Fruit fly (Drosophila melanogaster): ENCODE data around the gene Exo84.

The Exo84 gene

dm6 chr3R:26004377-26005000 is 47.6 kb downstream of the Exo84 start:
- TF ChIP-seq Hnf4 (GFP tag; optimal IDR thresholded peaks at IDR 0.05) (no peak), Rel (GFP tag; optimal IDR thresholded peaks at IDR 0.05) (no peak), Rel (tag; optimal IDR thresholded peaks at IDR 0.05) (no peak), usp (GFP tag; optimal IDR thresholded peaks at IDR 0.05) (no peak), Mio (GFP tag; optimal IDR thresholded peaks at IDR 0.05) (no peak), Sp1 (GFP tag; optimal IDR thresholded peaks at IDR 0.05) (no peak), fru (GFP tag; optimal IDR thresholded peaks at IDR 0.05) (no peak), Jra (GFP tag; optimal IDR thresholded peaks at IDR 0.05) (no peak), N (GFP tag; optimal IDR thresholded peaks at IDR 0.05) (no peak)

DNA sequence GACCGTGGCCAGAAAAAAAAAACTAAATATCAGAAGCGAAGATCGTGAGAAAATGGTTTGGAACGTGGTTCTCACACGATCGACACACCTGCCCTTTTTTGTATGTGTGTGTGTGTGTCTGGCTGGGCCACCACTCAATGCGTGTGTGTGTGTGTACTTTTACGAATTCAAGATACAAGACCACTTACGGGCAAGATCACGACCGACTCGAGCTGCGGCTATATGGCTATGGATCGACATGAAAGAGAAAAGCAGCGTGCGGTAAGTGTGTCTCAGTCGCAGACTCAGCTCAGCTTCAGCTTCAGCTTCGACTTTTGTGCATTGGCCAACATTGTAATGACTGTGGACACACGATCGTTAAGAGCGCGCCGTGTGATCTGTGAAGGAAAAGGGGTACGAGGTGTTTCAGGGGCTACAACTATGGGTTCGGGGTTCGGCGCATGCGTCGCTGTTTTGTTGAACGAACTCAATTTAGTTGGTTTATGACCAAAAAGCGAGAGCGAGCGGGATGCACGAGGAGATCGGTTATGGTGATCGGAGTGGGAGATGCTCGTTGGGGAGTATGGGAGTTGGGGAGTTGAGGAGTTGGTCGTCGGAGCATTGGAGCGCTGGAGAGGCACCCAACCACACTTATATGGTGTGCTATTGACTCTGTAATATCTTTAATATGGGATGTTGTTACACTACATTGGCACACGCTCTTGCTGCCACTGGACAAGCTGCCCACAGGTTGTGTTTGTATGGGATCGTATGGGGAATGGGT is 49.3 kb downstream of the Exo84 start:
- peak; percentile 60 for TF ChIP-seq h (GFP tag; optimal IDR thresholded peaks at IDR 0.05)
- peak; percentile 1 for TF ChIP-seq Sp1 (GFP tag; optimal IDR thresholded peaks at IDR 0.05)
- TF ChIP-seq jim (GFP tag; optimal IDR thresholded peaks at IDR 0.05), result peak; percentile 49
- peak; percentile 71 for TF ChIP-seq brk (GFP tag; optimal IDR thresholded peaks at IDR 0.05)
- TF ChIP-seq CrebA (GFP tag; optimal IDR thresholded peaks at IDR 0.05; ENCODE audit: borderline replicate concordance), result no peak
- peak; percentile 70 for TF ChIP-seq Hr83 (GFP tag; optimal IDR thresholded peaks at IDR 0.05; ENCODE audit: poor library complexity, severe bottlenecking)
- TF ChIP-seq psq (GFP tag; optimal IDR thresholded peaks at IDR 0.05), result peak; percentile 51
- TF ChIP-seq foxo (GFP tag; optimal IDR thresholded peaks at IDR 0.05), result no peak
- no peak for TF ChIP-seq Hnf4 (GFP tag; optimal IDR thresholded peaks at IDR 0.05)
- TF ChIP-seq CG32264 (GFP tag; optimal IDR thresholded peaks at IDR 0.05), result no peak
- TF ChIP-seq N (GFP tag; optimal IDR thresholded peaks at IDR 0.05), result no peak
- TF ChIP-seq Dif (GFP tag; optimal IDR thresholded peaks at IDR 0.05; ENCODE audit: partially characterized antibody), result peak; percentile 28
- peak; percentile 35 for TF ChIP-seq fru (GFP tag; optimal IDR thresholded peaks at IDR 0.05)

DNA sequence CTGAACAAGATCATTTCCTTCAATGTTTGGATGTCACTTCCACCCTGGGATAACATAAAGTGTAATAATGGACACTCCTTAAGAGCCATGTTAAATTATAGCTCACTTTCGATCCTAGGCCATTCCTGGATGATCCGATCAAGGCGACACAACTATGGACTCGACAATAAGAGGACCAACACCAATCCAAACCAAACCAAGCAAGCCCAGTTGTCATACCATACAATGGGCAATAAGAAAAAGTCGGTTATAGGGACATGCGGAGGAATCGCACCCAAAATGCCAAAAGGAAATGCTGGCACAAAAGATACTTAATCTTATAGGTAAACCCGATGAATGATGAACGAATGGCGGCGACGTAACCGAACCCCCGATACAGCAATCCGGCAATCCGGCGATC is 50.0 kb downstream of the Exo84 start:
- TF ChIP-seq Vsx2 (GFP tag; optimal IDR thresholded peaks at IDR 0.05; ENCODE audit: partially characterized antibody) (no peak), Hnf4 (GFP tag; optimal IDR thresholded peaks at IDR 0.05) (no peak), sage (GFP tag; optimal IDR thresholded peaks at IDR 0.05) (no peak), foxo (GFP tag; optimal IDR thresholded peaks at IDR 0.05) (no peak), jim (GFP tag; optimal IDR thresholded peaks at IDR 0.05) (no peak), dl (GFP tag; optimal IDR thresholded peaks at IDR 0.05; ENCODE audit: insufficient read depth in 1 of 2, partially characterized antibody in 2 of 2) (no peak), dsf (GFP tag; optimal IDR thresholded peaks at IDR 0.05; ENCODE audit: borderline replicate concordance) (no peak), psq (GFP tag; optimal IDR thresholded peaks at IDR 0.05) (no peak)

DNA sequence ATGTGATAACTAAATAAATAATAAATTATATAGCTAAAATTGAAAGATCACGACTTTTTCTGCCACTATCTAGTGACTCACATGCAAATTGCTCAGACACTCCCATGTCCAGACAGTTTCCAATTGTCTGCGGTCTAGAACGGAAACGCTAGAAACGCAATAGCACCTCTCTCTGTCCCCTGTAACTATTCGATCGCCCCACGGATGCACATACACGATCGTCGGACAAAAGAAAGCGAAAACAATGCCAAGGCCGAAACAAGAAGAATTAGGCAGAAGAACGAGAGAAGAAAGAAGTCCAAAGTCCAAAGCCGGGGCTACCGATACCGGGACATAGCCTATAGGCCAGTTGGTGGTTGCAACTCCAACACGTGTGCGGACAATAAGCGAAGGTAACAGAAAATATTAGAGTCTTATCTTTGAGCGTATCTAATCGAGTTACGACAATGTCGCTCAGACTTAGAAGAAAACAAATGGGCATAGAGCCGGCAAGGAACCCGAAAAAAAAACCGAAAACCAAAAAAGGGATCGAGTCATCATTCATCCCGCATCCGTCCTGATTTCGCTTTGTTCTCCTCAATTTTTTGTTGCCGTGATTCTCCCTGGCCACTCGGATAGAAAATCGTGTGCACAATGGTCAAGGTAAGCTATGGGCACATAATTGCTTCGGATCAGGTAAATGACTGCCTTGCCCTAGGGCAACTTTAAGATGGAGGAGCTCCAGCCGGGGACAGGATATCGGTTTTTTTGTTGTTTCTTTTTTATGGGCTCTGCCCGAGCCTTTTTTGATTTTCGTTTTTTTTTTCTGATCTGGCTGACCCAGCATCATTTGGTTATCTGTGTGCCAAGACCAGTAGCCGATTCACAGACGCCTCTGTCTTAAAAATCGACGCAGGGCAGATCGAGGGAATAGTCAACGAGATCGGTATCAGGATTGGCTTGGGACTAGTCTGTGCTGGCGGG is 51.1 kb downstream of the Exo84 start:
- TF ChIP-seq Dif (GFP tag; optimal IDR thresholded peaks at IDR 0.05; ENCODE audit: partially characterized antibody) (no peak), br (GFP tag; optimal IDR thresholded peaks at IDR 0.05) (no peak), CrebA (GFP tag; optimal IDR thresholded peaks at IDR 0.05; ENCODE audit: borderline replicate concordance) (no peak), fru (GFP tag; optimal IDR thresholded peaks at IDR 0.05) (no peak), psq (GFP tag; optimal IDR thresholded peaks at IDR 0.05) (peak; percentile 25), woc (GFP tag; optimal IDR thresholded peaks at IDR 0.05) (no peak), Hnf4 (GFP tag; optimal IDR thresholded peaks at IDR 0.05) (peak; percentile 36), GATAd (GFP tag; optimal IDR thresholded peaks at IDR 0.05) (no peak)

Measured in whole organism, wandering third instar larva.